Worm (Caenorhabditis elegans) whole organism, late embryonic: Measurements from ENCODE around the gene nlp-23.

Source experiments
- C08G9.2 ChIP-seq: sonication (generic microtip); optimal IDR thresholded peaks from 2 replicates; lab custom pipeline; 2016; ENCODE audit warnings: mild to moderate bottlenecking, missing genetic modification characterization, moderate library complexity, missing compliant biosample characterization
- K02D7.2 ChIP-seq: sonication (generic microtip); optimal IDR thresholded peaks from 2 replicates; lab custom pipeline; 2017; ENCODE audit warnings: mild to moderate bottlenecking, missing genetic modification characterization, missing compliant biosample characterization
- K09A11.1 ChIP-seq: sonication (generic microtip); optimal IDR thresholded peaks from 2 replicates; lab custom pipeline; 2017; ENCODE audit warnings: antibody characterized with exemption, mild to moderate bottlenecking, missing genetic modification characterization, missing compliant biosample characterization; ENCODE audit not compliant: insufficient read depth
- T23F11.4 ChIP-seq: fragments of 200-800 bp; sonication (Bioruptor generic); optimal IDR thresholded peaks from 2 replicates; lab custom pipeline; 2018; ENCODE audit warnings: mild to moderate bottlenecking, missing genetic modification characterization, missing compliant biosample characterization
- Y22D7AL.16 ChIP-seq: sonication (generic microtip); optimal IDR thresholded peaks from 2 replicates; lab custom pipeline; 2016; ENCODE audit warnings: missing genetic modification characterization, missing compliant biosample characterization
- ahr-1 ChIP-seq: sonication (generic microtip); optimal IDR thresholded peaks from 2 replicates; lab custom pipeline; 2016; ENCODE audit warnings: missing genetic modification characterization, missing compliant biosample characterization
- ceh-18 ChIP-seq: sonication (generic microtip); optimal IDR thresholded peaks from 2 replicates; lab custom pipeline; 2016; ENCODE audit warnings: missing genetic modification characterization, missing compliant biosample characterization
- ceh-19 ChIP-seq: fragments of 200-800 bp; sonication (Bioruptor generic); optimal IDR thresholded peaks from 2 replicates; lab custom pipeline; 2018; ENCODE audit warnings: mild to moderate bottlenecking, missing genetic modification characterization, missing compliant biosample characterization
- ceh-2 ChIP-seq: sonication (generic microtip); optimal IDR thresholded peaks from 2 replicates; lab custom pipeline; 2016; ENCODE audit warnings: missing genotype, missing genetic modification characterization, missing compliant biosample characterization
- ceh-22 ChIP-seq: sonication (generic microtip); optimal IDR thresholded peaks from 2 replicates; lab custom pipeline; 2017; ENCODE audit warnings: missing biosample characterization, missing genetic modification characterization
- ceh-24 ChIP-seq: sonication (generic microtip); optimal IDR thresholded peaks from 2 replicates; lab custom pipeline; 2016; ENCODE audit warnings: mild to moderate bottlenecking, missing genetic modification characterization, missing compliant biosample characterization
- ceh-30 ChIP-seq: fragments of 150-350 bp; optimal IDR thresholded peaks from 2 replicates; lab custom pipeline; 2014; ENCODE audit warnings: missing biosample characterization, missing genetic modification characterization
- ceh-31 ChIP-seq: sonication (generic microtip); optimal IDR thresholded peaks from 2 replicates; lab custom pipeline; 2016; ENCODE audit warnings: missing genetic modification characterization, missing compliant biosample characterization
- ceh-34 ChIP-seq: sonication (generic microtip); optimal IDR thresholded peaks from 2 replicates; lab custom pipeline; 2016; ENCODE audit warnings: mild to moderate bottlenecking, missing genetic modification characterization, missing compliant biosample characterization
- ceh-48 ChIP-seq: sonication (generic microtip); optimal IDR thresholded peaks from 2 replicates; lab custom pipeline; 2016; ENCODE audit warnings: missing genetic modification characterization, inconsistent platforms, missing compliant biosample characterization
- ceh-6 ChIP-seq: fragments of 200-800 bp; sonication (Bioruptor generic); optimal IDR thresholded peaks from 2 replicates; lab custom pipeline; 2018; ENCODE audit warnings: mild to moderate bottlenecking, missing genetic modification characterization, missing compliant biosample characterization
- ceh-9 ChIP-seq: sonication (generic microtip); optimal IDR thresholded peaks from 2 replicates; lab custom pipeline; 2016; ENCODE audit warnings: mild to moderate bottlenecking, missing genetic modification characterization, inconsistent platforms, missing compliant biosample characterization
- che-1 ChIP-seq: sonication (generic microtip); optimal IDR thresholded peaks from 2 replicates; lab custom pipeline; 2016; ENCODE audit warnings: mild to moderate bottlenecking, missing genetic modification characterization, missing compliant biosample characterization
- dve-1 ChIP-seq: sonication (generic microtip); optimal IDR thresholded peaks from 2 replicates; lab custom pipeline; 2017; ENCODE audit warnings: antibody characterized with exemption, mild to moderate bottlenecking, missing genetic modification characterization, missing compliant biosample characterization
- elt-2 ChIP-seq: sonication (generic microtip); optimal IDR thresholded peaks from 2 replicates; lab custom pipeline; 2016; ENCODE audit warnings: missing genetic modification reagents, missing genetic modification characterization, missing compliant biosample characterization
- ets-4 ChIP-seq: sonication (generic microtip); optimal IDR thresholded peaks from 2 replicates; lab custom pipeline; 2016; ENCODE audit warnings: missing genetic modification characterization, missing compliant biosample characterization
- eyg-1 ChIP-seq: sonication (generic microtip); optimal IDR thresholded peaks from 2 replicates; lab custom pipeline; 2016; ENCODE audit warnings: missing genotype, missing genetic modification characterization, missing compliant biosample characterization
- fkh-10 ChIP-seq: fragments of 150-350 bp; optimal IDR thresholded peaks from 2 replicates; lab custom pipeline; 2014; ENCODE audit warnings: missing biosample characterization, missing genetic modification reagents, missing genetic modification characterization
- fkh-6 ChIP-seq: sonication (generic microtip); optimal IDR thresholded peaks from 2 replicates; lab custom pipeline; 2016; ENCODE audit warnings: missing genetic modification characterization, missing compliant biosample characterization
- hlh-15 ChIP-seq: sonication (generic microtip); optimal IDR thresholded peaks from 2 replicates; lab custom pipeline; 2016; ENCODE audit warnings: missing genetic modification characterization, missing compliant biosample characterization
- hlh-30 ChIP-seq: sonication (generic microtip); optimal IDR thresholded peaks from 2 replicates; lab custom pipeline; 2017; ENCODE audit warnings: antibody characterized with exemption, missing genetic modification characterization, missing compliant biosample characterization; ENCODE audit not compliant: insufficient read depth
- hlh-6 ChIP-seq: sonication (generic microtip); optimal IDR thresholded peaks from 2 replicates; lab custom pipeline; 2016; ENCODE audit warnings: missing genotype, missing genetic modification characterization, missing compliant biosample characterization
- lin-11 ChIP-seq: fragments of 200-800 bp; sonication (Bioruptor generic); optimal IDR thresholded peaks from 2 replicates; lab custom pipeline; 2018; ENCODE audit warnings: mild to moderate bottlenecking, missing genetic modification characterization, missing compliant biosample characterization
- nfya-1 ChIP-seq: sonication (generic microtip); optimal IDR thresholded peaks from 2 replicates; lab custom pipeline; 2017; ENCODE audit warnings: missing genetic modification characterization, mild to moderate bottlenecking, missing compliant biosample characterization, antibody characterized with exemption, moderate library complexity
- nhr-11 ChIP-seq: fragments of 150-350 bp; optimal IDR thresholded peaks from 2 replicates; lab custom pipeline; 2014; ENCODE audit warnings: missing biosample characterization, missing genetic modification characterization
- npax-4 ChIP-seq: sonication (generic microtip); optimal IDR thresholded peaks from 2 replicates; lab custom pipeline; 2016; ENCODE audit warnings: missing genetic modification characterization, missing compliant biosample characterization
- odd-2 ChIP-seq: sonication (generic microtip); optimal IDR thresholded peaks from 2 replicates; lab custom pipeline; 2017; ENCODE audit warnings: antibody characterized with exemption, mild to moderate bottlenecking, missing genetic modification characterization, missing compliant biosample characterization
- pax-1 ChIP-seq: fragments of 150-350 bp; optimal IDR thresholded peaks from 2 replicates; lab custom pipeline; 2014; ENCODE audit warnings: missing biosample characterization, missing genetic modification characterization
- pha-2 ChIP-seq: sonication (generic microtip); optimal IDR thresholded peaks from 2 replicates; lab custom pipeline; 2017; ENCODE audit warnings: mild to moderate bottlenecking, missing genetic modification characterization, missing compliant biosample characterization
- pqm-1 ChIP-seq: sonication (generic microtip); optimal IDR thresholded peaks from 2 replicates; lab custom pipeline; 2016; ENCODE audit warnings: missing genetic modification characterization, missing compliant biosample characterization
- pros-1 ChIP-seq: fragments of 150-350 bp; optimal IDR thresholded peaks from 2 replicates; lab custom pipeline; 2014; ENCODE audit warnings: missing biosample characterization, missing genetic modification reagents, missing genetic modification characterization
- ref-2 ChIP-seq: sonication (generic microtip); optimal IDR thresholded peaks from 2 replicates; lab custom pipeline; 2016; ENCODE audit warnings: missing genetic modification characterization, missing compliant biosample characterization
- sdc-2 ChIP-seq: sonication (generic microtip); optimal IDR thresholded peaks from 2 replicates; lab custom pipeline; 2016; ENCODE audit warnings: missing genotype, missing genetic modification characterization, missing compliant biosample characterization
- sox-2 ChIP-seq: fragments of 200-800 bp; sonication (Bioruptor generic); IDR thresholded peaks from 2 replicates; pipeline ENCODE4 v1.3.6; 2022; ENCODE audit warnings: missing genetic modification reagents, missing genetic modification characterization, missing compliant biosample characterization
- sox-4 ChIP-seq: sonication (generic microtip); optimal IDR thresholded peaks from 2 replicates; lab custom pipeline; 2017; ENCODE audit warnings: mild to moderate bottlenecking, missing genetic modification characterization, inconsistent platforms, missing compliant biosample characterization
- tbx-2 ChIP-seq: sonication (generic microtip); optimal IDR thresholded peaks from 2 replicates; lab custom pipeline; 2016; ENCODE audit warnings: missing genetic modification characterization, missing compliant biosample characterization
- ttx-3 ChIP-seq: sonication (generic microtip); optimal IDR thresholded peaks from 2 replicates; lab custom pipeline; 2016; ENCODE audit warnings: missing genetic modification reagents, missing genetic modification characterization, missing compliant biosample characterization
- unc-3 ChIP-seq, 2 experiments: fragments of 200-800 bp in 1 of 2; sonication (Bioruptor generic) in 1 of 2; sonication (generic microtip) in 1 of 2; conservative IDR thresholded peaks in 1 of 2; optimal IDR thresholded peaks in 1 of 2; 2 replicates each; pipeline versions ENCODE4 v1.3.6 to Lab custom; 2016 to 2022; ENCODE audit warnings: missing compliant biosample characterization in 2 of 2, missing genetic modification characterization in 2 of 2, missing genetic modification reagents in 1 of 2
- unc-42 ChIP-seq: sonication (generic microtip); optimal IDR thresholded peaks from 2 replicates; lab custom pipeline; 2016; ENCODE audit warnings: missing genotype, missing genetic modification characterization, missing compliant biosample characterization
- unc-86 ChIP-seq: sonication (generic microtip); optimal IDR thresholded peaks from 2 replicates; lab custom pipeline; 2016; ENCODE audit warnings: missing genetic modification characterization, missing compliant biosample characterization

nlp-23 gene

ce11 chrX:2368042-2368814 is 25.5 kb upstream of the nlp-23 start:
- TF ChIP-seq unc-86 (tag; lab: Kevin White, UChicago) = no peak
- no peak for TF ChIP-seq C08G9.2 (tag; lab: Kevin White, UChicago)
- no peak for TF ChIP-seq ceh-30
- TF ChIP-seq sox-4 (tag; lab: Kevin White, UChicago) = no peak
- no peak for TF ChIP-seq pqm-1
- TF ChIP-seq ceh-24 (tag; lab: Kevin White, UChicago) = no peak
- TF ChIP-seq che-1 (tag; lab: Kevin White, UChicago) = no peak
- peak; percentile 11 for TF ChIP-seq nfya-1 (tag; lab: Kevin White, UChicago)
- no peak for TF ChIP-seq pros-1 (tag; lab: Kevin White, UChicago)
- TF ChIP-seq ceh-48 = no peak
- no peak for TF ChIP-seq ahr-1 (tag; lab: Kevin White, UChicago)
- TF ChIP-seq fkh-10 (GFP tag; lab: Kevin White, UChicago) = no peak
- no peak for TF ChIP-seq nhr-11 (tag; lab: Kevin White, UChicago)
- no peak for TF ChIP-seq ttx-3 (tag; lab: Kevin White, UChicago)
- TF ChIP-seq ceh-6 (GFP tag; lab: Kevin White, UChicago) = no peak
- no peak for TF ChIP-seq sox-2
- no peak for TF ChIP-seq elt-2
- TF ChIP-seq ceh-22 (tag; lab: Kevin White, UChicago) = no peak
- no peak for TF ChIP-seq hlh-6
- TF ChIP-seq npax-4 (tag; lab: Kevin White, UChicago) = no peak
- TF ChIP-seq ceh-19 (GFP tag; lab: Kevin White, UChicago) = no peak
- TF ChIP-seq ref-2 = peak; percentile 24
- TF ChIP-seq tbx-2 (tag; lab: Kevin White, UChicago) = peak; percentile 20
- peak; percentile 7 for TF ChIP-seq ceh-18 (tag; lab: Kevin White, UChicago)
- TF ChIP-seq lin-11 (tag; lab: Kevin White, UChicago) = no peak
- TF ChIP-seq ets-4 (tag; lab: Kevin White, UChicago) = no peak
- peak; percentile 23 for TF ChIP-seq sdc-2 (tag; lab: Kevin White, UChicago)
- TF ChIP-seq T23F11.4 (GFP tag; lab: Kevin White, UChicago) = peak; percentile 7
- TF ChIP-seq ceh-2 (tag; lab: Kevin White, UChicago) = no peak
- TF ChIP-seq ceh-9 (tag; lab: Kevin White, UChicago) = no peak
- no peak for TF ChIP-seq dve-1 (tag; lab: Kevin White, UChicago)
- TF ChIP-seq ceh-31 (tag; lab: Kevin White, UChicago) = no peak
- no peak for TF ChIP-seq K02D7.2 (tag; lab: Kevin White, UChicago)
- no peak for TF ChIP-seq unc-3 (GFP tag; conservative IDR thresholded peaks at IDR 0.05; lab: Robert Waterston, UW)
- no peak for TF ChIP-seq unc-3 (tag; optimal IDR thresholded peaks at IDR 0.05; lab: Kevin White, UChicago)
- no peak for TF ChIP-seq eyg-1 (tag; lab: Kevin White, UChicago)
- TF ChIP-seq odd-2 = no peak
- peak; percentile 16 for TF ChIP-seq ceh-34 (tag; lab: Kevin White, UChicago)
- no peak for TF ChIP-seq K09A11.1 (tag; lab: Kevin White, UChicago)
- TF ChIP-seq hlh-30 (tag; lab: Kevin White, UChicago) = no peak
- no peak for TF ChIP-seq hlh-15 (tag; lab: Kevin White, UChicago)
- TF ChIP-seq unc-42 (tag; lab: Kevin White, UChicago) = no peak
- TF ChIP-seq Y22D7AL.16 (tag; lab: Kevin White, UChicago) = no peak
- peak; percentile 15 for TF ChIP-seq pha-2
- no peak for TF ChIP-seq pax-1 (tag; lab: Kevin White, UChicago)
- no peak for TF ChIP-seq fkh-6 (tag; lab: Kevin White, UChicago)
